Fruit fly (Drosophila melanogaster) whole organism, embryonic: ENCODE data around the gene CG10365.

Experiments used
- Ada2b ChIP-seq: fragments of 200-800 bp; sonication (Bioruptor generic); IDR thresholded peaks from 2 replicates; pipeline ENCODE4 v1.3.6; 2022; ENCODE audit warnings: missing biosample characterization, missing genetic modification characterization
- Bdp1 ChIP-seq: fragments of 200-800 bp; sonication (Bioruptor generic); optimal IDR thresholded peaks from 3 replicates; lab custom pipeline; 2016; ENCODE audit warnings: missing biosample characterization, missing genetic modification characterization
- CG10267 ChIP-seq: fragments of 200-800 bp; sonication (Bioruptor generic); optimal IDR thresholded peaks from 2 replicates; lab custom pipeline; 2018; ENCODE audit warnings: missing biosample characterization, mild to moderate bottlenecking, missing genetic modification characterization, moderate library complexity
- CG10543 ChIP-seq: fragments of 200-800 bp; sonication (Bioruptor generic); optimal IDR thresholded peaks from 3 replicates; lab custom pipeline; 2017; ENCODE audit warnings: missing biosample characterization, mild to moderate bottlenecking, missing genetic modification characterization, moderate library complexity
- CG1602 ChIP-seq: fragments of 200-800 bp; sonication (Bioruptor generic); optimal IDR thresholded peaks from 3 replicates; lab custom pipeline; 2016; ENCODE audit warnings: missing biosample characterization, missing genetic modification characterization
- CG18599 ChIP-seq: fragments of 200-800 bp; sonication (Bioruptor generic); optimal IDR thresholded peaks from 3 replicates; lab custom pipeline; 2017; ENCODE audit warnings: missing biosample characterization, missing genetic modification characterization, mild to moderate bottlenecking, moderate library complexity, missing genetic modification reagents
- CG18764 ChIP-seq: fragments of 200-800 bp; sonication (Bioruptor generic); optimal IDR thresholded peaks from 3 replicates; lab custom pipeline; 2016; ENCODE audit warnings: missing biosample characterization, missing genetic modification characterization
- CG3065 ChIP-seq: fragments of 200-800 bp; sonication (Bioruptor generic); optimal IDR thresholded peaks from 2 replicates; lab custom pipeline; 2016; ENCODE audit warnings: missing biosample characterization, missing genetic modification characterization
- CG33557 ChIP-seq: fragments of 200-800 bp; sonication (Bioruptor generic); optimal IDR thresholded peaks from 2 replicates; lab custom pipeline; 2019; ENCODE audit warnings: missing biosample characterization, mild to moderate bottlenecking, missing genetic modification characterization, moderate library complexity
- CG34376 ChIP-seq: fragments of 200-800 bp; sonication (Bioruptor generic); optimal IDR thresholded peaks from 2 replicates; lab custom pipeline; 2018; ENCODE audit warnings: missing biosample characterization, mild to moderate bottlenecking, missing genetic modification characterization
- CG3838 ChIP-seq: fragments of 200-800 bp; sonication (Bioruptor generic); optimal IDR thresholded peaks from 3 replicates; lab custom pipeline; 2016; ENCODE audit warnings: missing biosample characterization, missing genetic modification characterization
- CG4328 ChIP-seq: fragments of 200-800 bp; sonication (Bioruptor generic); optimal IDR thresholded peaks from 3 replicates; lab custom pipeline; 2017; ENCODE audit warnings: missing biosample characterization, missing genetic modification reagents, missing genetic modification characterization
- CG7372 ChIP-seq: fragments of 200-800 bp; sonication (Bioruptor generic); IDR thresholded peaks from 2 replicates; pipeline ENCODE4 v1.3.6; 2022; ENCODE audit warnings: missing biosample characterization, missing genetic modification characterization
- CG7556 ChIP-seq: fragments of 200-800 bp; sonication (Bioruptor generic); optimal IDR thresholded peaks from 2 replicates; lab custom pipeline; 2017; ENCODE audit warnings: missing biosample characterization, mild to moderate bottlenecking, missing genetic modification characterization
- CG7786 ChIP-seq: fragments of 200-800 bp; sonication (Bioruptor generic); optimal IDR thresholded peaks from 2 replicates; lab custom pipeline; 2016; ENCODE audit warnings: missing biosample characterization, missing genetic modification characterization
- CG9609 ChIP-seq: fragments of 200-800 bp; sonication (Bioruptor generic); optimal IDR thresholded peaks from 3 replicates; lab custom pipeline; 2016; ENCODE audit warnings: missing biosample characterization, missing genetic modification characterization
- CG9817 ChIP-seq: fragments of 200-800 bp; sonication (Bioruptor generic); optimal IDR thresholded peaks from 2 replicates; lab custom pipeline; 2018; ENCODE audit warnings: missing biosample characterization, mild to moderate bottlenecking, missing genetic modification characterization, moderate library complexity
- CoRest ChIP-seq: fragments of 200-800 bp; sonication (Bioruptor generic); optimal IDR thresholded peaks from 3 replicates; lab custom pipeline; 2018; ENCODE audit warnings: missing biosample characterization, mild to moderate bottlenecking, missing genetic modification characterization, moderate library complexity
- Fer2 ChIP-seq: fragments of 200-800 bp; sonication (Bioruptor generic); optimal IDR thresholded peaks from 2 replicates; lab custom pipeline; 2018; ENCODE audit warnings: missing biosample characterization, mild to moderate bottlenecking, missing genetic modification characterization, moderate library complexity
- H15 ChIP-seq: fragments of 200-800 bp; sonication (Bioruptor generic); IDR thresholded peaks from 3 replicates; pipeline ENCODE4 v1.3.6; 2022; ENCODE audit warnings: missing biosample characterization, missing genetic modification characterization
- HLHmδ ChIP-seq: fragments of 200-800 bp; sonication (Bioruptor generic); optimal IDR thresholded peaks from 2 replicates; lab custom pipeline; 2018; ENCODE audit warnings: missing biosample characterization, mild to moderate bottlenecking, missing genetic modification characterization, moderate library complexity
- Hand ChIP-seq: fragments of 200-800 bp; sonication (Bioruptor generic); optimal IDR thresholded peaks from 2 replicates; lab custom pipeline; 2017; ENCODE audit warnings: mild to moderate bottlenecking, missing biosample characterization, missing genetic modification reagents, missing genetic modification characterization
- Hr78 ChIP-seq, 2 experiments: fragments of 200-800 bp in 1 of 2; fragments of >200 bp in 1 of 2; sonication (Bioruptor generic) in 1 of 2; optimal IDR thresholded peaks; 2 replicates each; lab custom pipeline; 2017 to 2019; ENCODE audit warnings: missing biosample characterization in 2 of 2, missing genetic modification characterization in 2 of 2, mild to moderate bottlenecking in 1 of 2, moderate library complexity in 1 of 2
- Hsf ChIP-seq: fragments of 200-800 bp; sonication (Bioruptor generic); optimal IDR thresholded peaks from 3 replicates; lab custom pipeline; 2016; ENCODE audit warnings: missing biosample characterization, missing genetic modification characterization
- Lim3 ChIP-seq: fragments of 200-800 bp; sonication (Bioruptor generic); IDR thresholded peaks from 2 replicates; pipeline ENCODE4 v1.3.6; 2022; ENCODE audit warnings: missing biosample characterization, missing genetic modification characterization
- NC2β ChIP-seq: fragments of 200-800 bp; sonication (Bioruptor generic); optimal IDR thresholded peaks from 2 replicates; lab custom pipeline; 2016; ENCODE audit warnings: missing biosample characterization, missing genetic modification characterization
- NfI ChIP-seq: fragments of 200-800 bp; sonication (Bioruptor generic); optimal IDR thresholded peaks from 3 replicates; lab custom pipeline; 2018; ENCODE audit warnings: missing biosample characterization, mild to moderate bottlenecking, missing genetic modification characterization, moderate library complexity
- Oli ChIP-seq: fragments of 200-800 bp; sonication (Bioruptor generic); optimal IDR thresholded peaks from 2 replicates; lab custom pipeline; 2018; ENCODE audit warnings: missing biosample characterization, mild to moderate bottlenecking, missing genetic modification characterization, moderate library complexity
- Ravus ChIP-seq: fragments of 200-800 bp; sonication (Bioruptor generic); IDR thresholded peaks from 2 replicates; pipeline ENCODE4 v1.3.6; 2022; ENCODE audit warnings: missing biosample characterization, missing genetic modification characterization
- Scr ChIP-seq: fragments of 200-800 bp; sonication (Bioruptor generic); IDR thresholded peaks from 2 replicates; pipeline ENCODE4 v1.3.6; 2022; ENCODE audit warnings: missing biosample characterization, missing genetic modification characterization; ENCODE audit not compliant: partially characterized antibody
- Spps ChIP-seq: fragments of 200-800 bp; sonication (Bioruptor generic); optimal IDR thresholded peaks from 2 replicates; lab custom pipeline; 2018; ENCODE audit warnings: missing biosample characterization, mild to moderate bottlenecking, missing genetic modification characterization
- ac ChIP-seq: fragments of 200-800 bp; sonication (Bioruptor generic); optimal IDR thresholded peaks from 3 replicates; lab custom pipeline; 2017; ENCODE audit warnings: missing biosample characterization, mild to moderate bottlenecking, missing genetic modification characterization
- cato ChIP-seq: fragments of 200-800 bp; sonication (Bioruptor generic); optimal IDR thresholded peaks from 2 replicates; lab custom pipeline; 2016; ENCODE audit warnings: missing biosample characterization, missing genetic modification characterization, borderline replicate concordance
- da ChIP-seq: fragments of 200-800 bp; sonication (Bioruptor generic); optimal IDR thresholded peaks from 2 replicates; lab custom pipeline; 2016; ENCODE audit warnings: missing biosample characterization, missing genetic modification characterization
- fd3F ChIP-seq: fragments of 200-800 bp; sonication (Bioruptor generic); optimal IDR thresholded peaks from 2 replicates; lab custom pipeline; 2018; ENCODE audit warnings: missing biosample characterization, mild to moderate bottlenecking, missing genetic modification characterization, moderate library complexity
- fru ChIP-seq: fragments of >200 bp; optimal IDR thresholded peaks from 2 replicates; lab custom pipeline; 2017
- gcm ChIP-seq: fragments of 200-800 bp; sonication (Bioruptor generic); optimal IDR thresholded peaks from 2 replicates; lab custom pipeline; 2019; ENCODE audit warnings: missing biosample characterization, mild to moderate bottlenecking, missing genetic modification characterization, moderate library complexity
- ind ChIP-seq: fragments of 200-800 bp; sonication (Bioruptor generic); optimal IDR thresholded peaks from 3 replicates; lab custom pipeline; 2016; ENCODE audit warnings: missing biosample characterization, missing genetic modification characterization
- inv ChIP-seq: fragments of 200-800 bp; sonication (Bioruptor generic); IDR thresholded peaks from 2 replicates; pipeline ENCODE4 v1.3.6; 2022; ENCODE audit warnings: missing biosample characterization, missing genetic modification characterization; ENCODE audit not compliant: partially characterized antibody
- lov ChIP-seq, 2 experiments: fragments of 200-800 bp in 1 of 2; fragments of >200 bp in 1 of 2; sonication (Bioruptor generic) in 1 of 2; IDR thresholded peaks in 1 of 2; optimal IDR thresholded peaks in 1 of 2; 2 replicates in 1 of 2; 3 replicates in 1 of 2; pipeline versions ENCODE4 v1.3.6 to Lab custom; 2017 to 2022; ENCODE audit warnings: missing biosample characterization in 1 of 2, missing genetic modification characterization in 1 of 2
- maf-S ChIP-seq: fragments of 200-800 bp; sonication (Bioruptor generic); optimal IDR thresholded peaks from 2 replicates; lab custom pipeline; 2016; ENCODE audit warnings: missing biosample characterization, missing genetic modification characterization
- nerfin-2 ChIP-seq: fragments of 200-800 bp; sonication (Bioruptor generic); IDR thresholded peaks from 2 replicates; pipeline ENCODE4 v1.3.6; 2022; ENCODE audit warnings: missing biosample characterization, missing genetic modification characterization; ENCODE audit not compliant: partially characterized antibody
- odd ChIP-seq: fragments of 200-800 bp; sonication (Bioruptor generic); optimal IDR thresholded peaks from 2 replicates; lab custom pipeline; 2017; ENCODE audit warnings: missing biosample characterization, mild to moderate bottlenecking, missing genetic modification characterization
- pan ChIP-seq, 4 experiments: fragments of >200 bp in 3 of 4; fragments of 200-800 bp in 1 of 4; sonication (Bioruptor generic) in 1 of 4; optimal IDR thresholded peaks in 3 of 4; IDR thresholded peaks in 1 of 4; 2 replicates each; pipeline versions ENCODE4 v1.3.6 to Lab custom; 2017 to 2022; ENCODE audit warnings: missing biosample characterization in 2 of 4, missing genetic modification characterization in 2 of 4, mixed read lengths in 1 of 4
- phol ChIP-seq: fragments of 200-800 bp; sonication (Bioruptor generic); optimal IDR thresholded peaks from 3 replicates; lab custom pipeline; 2018; ENCODE audit warnings: missing biosample characterization, mild to moderate bottlenecking, missing genetic modification characterization, moderate library complexity
- slbo ChIP-seq: fragments of 200-800 bp; sonication (Bioruptor generic); IDR thresholded peaks from 2 replicates; pipeline ENCODE4 v1.3.6; 2022; ENCODE audit warnings: missing biosample characterization, missing genetic modification characterization
- slou ChIP-seq: fragments of 200-800 bp; sonication (Bioruptor generic); optimal IDR thresholded peaks from 3 replicates; lab custom pipeline; 2016; ENCODE audit warnings: missing biosample characterization, missing genetic modification characterization
- ssp ChIP-seq: fragments of 200-800 bp; sonication (Bioruptor generic); IDR thresholded peaks from 2 replicates; pipeline ENCODE4 v1.3.6; 2022; ENCODE audit warnings: missing biosample characterization, missing genetic modification characterization
- zfh1 ChIP-seq: fragments of 200-800 bp; sonication (Bioruptor generic); IDR thresholded peaks from 3 replicates; pipeline ENCODE4 v1.3.6; 2022; ENCODE audit warnings: missing biosample characterization, missing genetic modification characterization

Gene CG10365

dm6 chr3R:23726740-23727139 lies 3.6 kb downstream of the CG10365 start (continued):
- TF ChIP-seq maf-S (GFP tag; lab: Kevin White, UChicago): peak; percentile 73
- TF ChIP-seq pan (optimal IDR thresholded peaks at IDR 0.05; lab: Kevin White, UChicago): no peak
- TF ChIP-seq pan (GFP tag; optimal IDR thresholded peaks at IDR 0.05 in 1 of 2, IDR thresholded peaks at IDR 0.05 in 1 of 2): peak in 1 of 2 experiments; percentile 88
- TF ChIP-seq CG7372: peak; percentile 81
- peak; percentile 71 for TF ChIP-seq slou (GFP tag; lab: Kevin White, UChicago)
- peak; percentile 13 for TF ChIP-seq CG3065 (GFP tag; lab: Kevin White, UChicago)
- peak; percentile 30 for TF ChIP-seq CG3838 (GFP tag; lab: Kevin White, UChicago)
- TF ChIP-seq CG10267 (tag; lab: Kevin White, UChicago): peak; percentile 63
- no peak for TF ChIP-seq Hr78 (GFP tag; optimal IDR thresholded peaks at IDR 0.05; lab: Kevin White, UChicago)
- TF ChIP-seq CG33557 (GFP tag; lab: Kevin White, UChicago): no peak
- TF ChIP-seq Hsf (GFP tag; lab: Kevin White, UChicago): peak; percentile 74
- no peak for TF ChIP-seq da (GFP tag; lab: Kevin White, UChicago)
- TF ChIP-seq fd3F: peak; percentile 77
- TF ChIP-seq inv: no peak
- peak; percentile 76 for TF ChIP-seq CG7786 (GFP tag; lab: Kevin White, UChicago)
- TF ChIP-seq Hand (GFP tag; lab: Kevin White, UChicago): peak; percentile 86
- TF ChIP-seq CG7556: peak; percentile 82
- TF ChIP-seq CG10543 (GFP tag; lab: Kevin White, UChicago): no peak
- peak; percentile 82 for TF ChIP-seq ind (GFP tag; lab: Kevin White, UChicago)
- TF ChIP-seq CG4328 (GFP tag; lab: Kevin White, UChicago): no peak
- TF ChIP-seq Ravus: peak; percentile 55
- no peak for TF ChIP-seq CG34376 (GFP tag; lab: Kevin White, UChicago)
- peak; percentile 94 for TF ChIP-seq CG18599 (GFP tag; lab: Kevin White, UChicago)
- no peak for TF ChIP-seq Scr
- TF ChIP-seq Spps (tag; lab: Kevin White, UChicago): peak; percentile 23
- TF ChIP-seq lov (optimal IDR thresholded peaks at IDR 0.05; lab: Kevin White, UChicago): no peak
- TF ChIP-seq lov (GFP tag; IDR thresholded peaks at IDR 0.05; lab: Robert Waterston, UW): no peak
- peak; percentile 76 for TF ChIP-seq Oli (tag; lab: Kevin White, UChicago)
- TF ChIP-seq zfh1 (GFP tag; lab: Robert Waterston, UW): peak; percentile 73; the same call in 1 of the 3 replicates
- peak; percentile 52 for TF ChIP-seq Bdp1 (GFP tag; lab: Kevin White, UChicago)
- no peak for TF ChIP-seq NC2β (GFP tag; lab: Kevin White, UChicago)
- peak; percentile 43 for TF ChIP-seq CG9609 (GFP tag; lab: Kevin White, UChicago)
- peak; percentile 85 for TF ChIP-seq Ada2b (GFP tag; lab: Robert Waterston, UW)
- peak; percentile 81 for TF ChIP-seq CoRest
- no peak for TF ChIP-seq nerfin-2
- TF ChIP-seq CG18764 (GFP tag; lab: Kevin White, UChicago): peak; percentile 64
- TF ChIP-seq phol (tag; lab: Kevin White, UChicago): peak; percentile 69
- peak; percentile 52 for TF ChIP-seq gcm
- peak; percentile 65 for TF ChIP-seq NfI (GFP tag; lab: Kevin White, UChicago)
- TF ChIP-seq CG1602 (GFP tag; lab: Kevin White, UChicago): peak; percentile 59
- no peak for TF ChIP-seq Lim3
- peak; percentile 92 for TF ChIP-seq slbo (GFP tag; lab: Robert Waterston, UW)
- peak; percentile 45 for TF ChIP-seq Fer2 (tag; lab: Kevin White, UChicago)
- TF ChIP-seq CG9817 (tag; lab: Kevin White, UChicago): peak; percentile 69
- TF ChIP-seq fru (lab: Kevin White, UChicago): no peak
- no peak for TF ChIP-seq ac
- peak; percentile 54 for TF ChIP-seq ssp (GFP tag; lab: Robert Waterston, UW)
- TF ChIP-seq HLHmδ (GFP tag; lab: Kevin White, UChicago): no peak
- peak; percentile 23 for TF ChIP-seq cato (GFP tag; lab: Kevin White, UChicago)
- TF ChIP-seq odd (GFP tag; lab: Kevin White, UChicago): peak; percentile 34
- TF ChIP-seq H15 (GFP tag; lab: Robert Waterston, UW): peak; percentile 60; the same call in 1 of the 3 replicates
